Worm (Caenorhabditis elegans): ENCODE data around the gene fipr-17.

- TF ChIP-seq lin-15B (tag; optimal IDR thresholded peaks at IDR 0.05) (no peak), unc-62 (GFP tag; optimal IDR thresholded peaks at IDR 0.05) (no peak), unc-130 (tag; optimal IDR thresholded peaks at IDR 0.05) (no peak), elt-2 (tag; optimal IDR thresholded peaks at IDR 0.05) (no peak), dpl-1 (GFP tag; optimal IDR thresholded peaks at IDR 0.05) (no peak), egl-27 (tag; optimal IDR thresholded peaks at IDR 0.05) (no peak), ama-1 (optimal IDR thresholded peaks at IDR 0.05) (no peak), rnt-1 (tag; optimal IDR thresholded peaks at IDR 0.05) (no peak)
Measured at ce11 chrIII:10994085-10994484, 13.3 kb downstream of the fipr-17 start.

All from whole organism, L1 larva.